Worm (Caenorhabditis elegans): ENCODE data around the gene F09E5.14.
A peak's percentile ranks its signal among the peaks of the same experiment; 100 is the strongest.

The F09E5.14 gene

ce11 chrII:5379614-5380077 is 35.0 kb upstream of the F09E5.14 start, which contains the start of gene pkc-3 (continued):
- TF ChIP-seq nhr-21 (tag; optimal IDR thresholded peaks at IDR 0.05) (peak; percentile 78), lsy-2 (tag; optimal IDR thresholded peaks at IDR 0.05) (peak in 1 of 2 experiments; percentile 65), nhr-12 (tag; optimal IDR thresholded peaks at IDR 0.05) (no peak), unc-55 (GFP tag; optimal IDR thresholded peaks at IDR 0.05) (peak; percentile 21), lin-13 (GFP tag; optimal IDR thresholded peaks at IDR 0.05) (peak; percentile 51), elt-1 (tag; optimal IDR thresholded peaks at IDR 0.05) (no peak), crh-2 (tag; optimal IDR thresholded peaks at IDR 0.05) (peak; percentile 71), nhr-23 (tag; optimal IDR thresholded peaks at IDR 0.05) (no peak), egl-27 (tag; optimal IDR thresholded peaks at IDR 0.05) (no peak), blmp-1 (tag; optimal IDR thresholded peaks at IDR 0.05; ENCODE audit: insufficient read depth) (peak; percentile 50), nhr-6 (tag; optimal IDR thresholded peaks at IDR 0.05) (no peak), skn-1 (tag; optimal IDR thresholded peaks at IDR 0.05) (no peak), F13H6.1 (tag; optimal IDR thresholded peaks at IDR 0.05) (peak; percentile 62), R02D3.7 (tag; optimal IDR thresholded peaks at IDR 0.05) (no peak)

DNA sequence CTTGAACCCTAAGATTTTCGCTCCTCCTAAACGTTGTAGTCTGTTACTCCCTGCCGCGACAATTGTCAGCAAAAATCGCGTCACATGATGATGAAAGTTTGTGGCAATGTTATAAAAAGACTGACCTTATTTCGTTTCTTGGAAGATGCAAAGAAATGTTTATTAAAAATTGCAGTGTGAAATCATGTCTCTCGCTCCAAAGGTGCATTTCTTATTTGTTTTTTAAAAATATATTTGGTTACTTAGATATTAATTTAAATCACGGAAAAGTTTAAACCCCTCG is 33.5 kb upstream of the F09E5.14 start:
- TF ChIP-seq nhr-23 (tag; optimal IDR thresholded peaks at IDR 0.05) (no peak), nhr-11 (tag; optimal IDR thresholded peaks at IDR 0.05) (no peak), crh-2 (tag; optimal IDR thresholded peaks at IDR 0.05) (peak; percentile 28), nhr-25 (tag; optimal IDR thresholded peaks at IDR 0.05) (peak; percentile 5), nhr-129 (tag; optimal IDR thresholded peaks at IDR 0.05) (peak; percentile 49), unc-55 (GFP tag; optimal IDR thresholded peaks at IDR 0.05) (no peak), fos-1 (tag; optimal IDR thresholded peaks at IDR 0.05) (peak; percentile 8), elt-1 (tag; optimal IDR thresholded peaks at IDR 0.05) (no peak), Y55F3AM.14 (GFP tag; optimal IDR thresholded peaks at IDR 0.05) (no peak), alr-1 (tag; optimal IDR thresholded peaks at IDR 0.05) (no peak), gmeb-1 (tag; optimal IDR thresholded peaks at IDR 0.05) (no peak), sma-9 (GFP tag; optimal IDR thresholded peaks at IDR 0.05) (peak; percentile 33), sma-9 (tag; optimal IDR thresholded peaks at IDR 0.05) (no peak), ztf-11 (tag; optimal IDR thresholded peaks at IDR 0.05) (no peak)

DNA sequence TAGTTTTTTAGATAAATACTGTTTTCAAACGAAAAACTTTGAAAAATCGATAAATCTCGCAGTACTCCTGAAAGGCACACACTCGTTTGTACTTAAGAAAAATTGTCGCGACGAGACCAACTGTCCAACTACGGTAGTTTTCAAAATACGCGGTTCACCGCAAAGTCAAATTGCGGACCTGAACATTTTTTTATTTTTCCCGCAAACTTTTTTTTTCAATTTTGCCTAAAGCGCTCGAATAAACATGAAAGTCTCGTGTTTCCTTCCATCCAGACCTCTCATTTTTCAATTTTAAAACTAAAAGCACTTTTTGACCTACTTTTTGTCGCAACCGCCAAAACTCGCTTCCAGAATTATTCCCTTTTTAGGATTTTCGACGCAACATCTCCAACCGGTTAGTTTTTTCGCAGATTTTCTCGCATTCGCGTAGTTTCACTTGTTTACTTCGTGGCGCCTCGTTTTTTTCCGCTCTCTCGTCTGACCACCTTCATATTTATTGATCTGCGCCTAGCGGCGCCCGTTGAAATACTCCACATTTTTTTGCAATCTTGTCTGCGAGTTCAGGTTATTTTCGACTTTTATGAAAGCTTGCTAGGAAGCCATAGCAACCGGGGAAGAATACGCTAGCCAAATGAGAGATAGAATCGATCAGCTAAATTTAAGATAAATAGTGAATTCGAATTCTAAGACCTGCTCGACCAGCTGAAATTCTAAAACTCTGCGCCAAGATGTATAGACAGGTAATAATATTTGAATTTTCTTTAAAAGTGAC is 33.0 kb upstream of the F09E5.14 start, which contains the start of gene prdx-2:
prdx-2 (plus strand) TSS at position 729 of the 772 bp plus-strand sequence.
- TF ChIP-seq lsy-2 (tag; optimal IDR thresholded peaks at IDR 0.05) (peak in 1 of 2 experiments; percentile 16), blmp-1 (tag; optimal IDR thresholded peaks at IDR 0.05; ENCODE audit: insufficient read depth) (no peak), lin-11 (tag; optimal IDR thresholded peaks at IDR 0.05) (peak; percentile 16), gmeb-1 (tag; optimal IDR thresholded peaks at IDR 0.05) (no peak)

ce11 chrII:5374967-5375366 is 30.3 kb upstream of the F09E5.14 start, which contains the start of gene algn-2:
Gene algn-2, plus strand, starts transcription at chrII:5375267.
- no peak for TF ChIP-seq peb-1 (tag; optimal IDR thresholded peaks at IDR 0.05)
- TF ChIP-seq nhr-21 (tag; optimal IDR thresholded peaks at IDR 0.05) = no peak
- no peak for TF ChIP-seq nhr-129 (tag; optimal IDR thresholded peaks at IDR 0.05)
- no peak for TF ChIP-seq ZK546.5 (tag; optimal IDR thresholded peaks at IDR 0.05)
- no peak for TF ChIP-seq F13H6.1 (tag; optimal IDR thresholded peaks at IDR 0.05)
- TF ChIP-seq sem-4 (tag; optimal IDR thresholded peaks at IDR 0.05) = no peak
- TF ChIP-seq sma-9 (GFP tag; optimal IDR thresholded peaks at IDR 0.05) = no peak
- TF ChIP-seq sma-9 (tag; optimal IDR thresholded peaks at IDR 0.05) = no peak
- no peak for TF ChIP-seq sma-3 (GFP tag; optimal IDR thresholded peaks at IDR 0.05)

- TF ChIP-seq lin-13 (GFP tag; optimal IDR thresholded peaks at IDR 0.05) (peak; percentile 92), nhr-25 (tag; optimal IDR thresholded peaks at IDR 0.05) (peak; percentile 96), unc-39 (tag; optimal IDR thresholded peaks at IDR 0.05) (no peak), R02D3.7 (tag; optimal IDR thresholded peaks at IDR 0.05) (peak; percentile 50), fos-1 (tag; optimal IDR thresholded peaks at IDR 0.05) (peak; percentile 92), C34F6.9 (tag; optimal IDR thresholded peaks at IDR 0.05) (peak; percentile 99), snpc-4 (tag; optimal IDR thresholded peaks at IDR 0.05) (peak; percentile 82), nhr-6 (tag; optimal IDR thresholded peaks at IDR 0.05) (peak; percentile 92), sma-9 (GFP tag; optimal IDR thresholded peaks at IDR 0.05) (peak; percentile 95), sma-9 (tag; optimal IDR thresholded peaks at IDR 0.05) (no peak), dmd-4 (tag; optimal IDR thresholded peaks at IDR 0.05) (no peak), ceh-16 (tag; optimal IDR thresholded peaks at IDR 0.05) (peak; percentile 86), ztf-1 (GFP tag; conservative IDR thresholded peaks at IDR 0.05) (no peak), lsy-2 (tag; optimal IDR thresholded peaks at IDR 0.05) (peak; percentile 90 to 96), nhr-10 (tag; optimal IDR thresholded peaks at IDR 0.05) (peak; percentile 37), blmp-1 (tag; optimal IDR thresholded peaks at IDR 0.05; ENCODE audit: insufficient read depth) (peak; percentile 63), aly-2 (tag; optimal IDR thresholded peaks at IDR 0.05) (no peak), nhr-12 (tag; optimal IDR thresholded peaks at IDR 0.05) (peak; percentile 55), unc-55 (GFP tag; optimal IDR thresholded peaks at IDR 0.05) (peak; percentile 94), nhr-11 (tag; optimal IDR thresholded peaks at IDR 0.05) (no peak), ama-1 (optimal IDR thresholded peaks at IDR 0.05) (peak; percentile 71), sem-4 (tag; optimal IDR thresholded peaks at IDR 0.05) (peak; percentile 83), ZK546.5 (tag; optimal IDR thresholded peaks at IDR 0.05) (peak; percentile 43), unc-62 (GFP tag; optimal IDR thresholded peaks at IDR 0.05) (no peak), lin-11 (tag; optimal IDR thresholded peaks at IDR 0.05) (peak; percentile 60), peb-1 (tag; optimal IDR thresholded peaks at IDR 0.05) (no peak)
Measured at ce11 chrII:5373275-5374047, 28.8 kb upstream of the F09E5.14 start, which contains the start of the genes agt-2 and F09E5.3. Gene agt-2, minus strand, starts transcription at chrII:5373827. Gene F09E5.3, plus strand, starts transcription at chrII:5373997.
